Worm (Caenorhabditis elegans): ENCODE measurements around the gene aakg-4.

Gene aakg-4

DNA sequence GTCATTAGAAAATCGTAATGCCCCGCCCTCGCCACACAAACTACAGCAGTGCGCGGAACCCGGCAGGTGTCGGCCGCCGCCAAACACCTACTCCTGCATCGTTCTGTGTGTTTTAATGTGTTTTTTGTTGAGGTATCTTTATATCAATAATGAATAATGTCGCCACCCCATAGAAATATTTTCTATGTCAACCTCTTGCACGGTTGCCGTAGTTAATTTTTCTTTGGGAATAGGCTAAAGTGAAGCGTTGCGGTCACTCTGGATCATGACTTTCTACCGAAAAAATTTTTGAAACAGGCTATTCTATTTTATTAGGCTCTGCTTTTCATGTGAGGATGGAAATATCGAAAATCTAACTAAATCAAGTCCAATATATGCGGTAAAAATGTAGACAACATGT, 9.7 kb upstream of the aakg-4 start:
- TF ChIP-seq unc-39 (tag; optimal IDR thresholded peaks at IDR 0.05) (no peak), nfya-1 (tag; optimal IDR thresholded peaks at IDR 0.05; ENCODE audit: insufficient read depth) (peak; percentile 26), ztf-11 (tag; optimal IDR thresholded peaks at IDR 0.05) (no peak), sea-2 (GFP tag; optimal IDR thresholded peaks at IDR 0.05) (no peak), egl-5 (tag; optimal IDR thresholded peaks at IDR 0.05) (no peak), elt-1 (tag; optimal IDR thresholded peaks at IDR 0.05) (no peak), R02D3.7 (tag; optimal IDR thresholded peaks at IDR 0.05) (no peak), pha-4 (tag; optimal IDR thresholded peaks at IDR 0.05) (peak; percentile 17), nhr-67 (tag; optimal IDR thresholded peaks at IDR 0.05) (no peak), lin-15B (tag; optimal IDR thresholded peaks at IDR 0.05) (no peak), daf-12 (tag; optimal IDR thresholded peaks at IDR 0.05) (no peak), hmg-11 (tag; optimal IDR thresholded peaks at IDR 0.05) (peak; percentile 9), lin-39 (tag; optimal IDR thresholded peaks at IDR 0.05) (no peak), fkh-2 (tag; optimal IDR thresholded peaks at IDR 0.05) (no peak), nhr-25 (tag; optimal IDR thresholded peaks at IDR 0.05) (peak; percentile 6), ZK546.5 (tag; optimal IDR thresholded peaks at IDR 0.05) (no peak), nhr-43 (tag; optimal IDR thresholded peaks at IDR 0.05; ENCODE audit: poor library complexity, severe bottlenecking) (no peak), nhr-11 (tag; optimal IDR thresholded peaks at IDR 0.05) (no peak), ceh-9 (tag; optimal IDR thresholded peaks at IDR 0.05) (no peak), pqm-1 (tag; optimal IDR thresholded peaks at IDR 0.05) (peak; percentile 30), elt-2 (tag; optimal IDR thresholded peaks at IDR 0.05) (peak; percentile 14), ztf-4 (tag; optimal IDR thresholded peaks at IDR 0.05) (no peak), mml-1 (tag; optimal IDR thresholded peaks at IDR 0.05) (no peak), ceh-16 (tag; optimal IDR thresholded peaks at IDR 0.05) (no peak), lsy-12 (tag; optimal IDR thresholded peaks at IDR 0.05) (peak; percentile 7), tbx-2 (tag; optimal IDR thresholded peaks at IDR 0.05) (no peak), jun-1 (tag; optimal IDR thresholded peaks at IDR 0.05) (no peak), nhr-23 (tag; optimal IDR thresholded peaks at IDR 0.05) (peak; percentile 13), zag-1 (tag; optimal IDR thresholded peaks at IDR 0.05) (no peak), ama-1 (optimal IDR thresholded peaks at IDR 0.05) (peak; percentile 90), ceh-28 (tag; optimal IDR thresholded peaks at IDR 0.05) (no peak), skn-1 (tag; optimal IDR thresholded peaks at IDR 0.05) (no peak), snpc-4 (tag; optimal IDR thresholded peaks at IDR 0.05) (peak; percentile 98), nhr-12 (tag; optimal IDR thresholded peaks at IDR 0.05) (no peak), nhr-77 (tag; optimal IDR thresholded peaks at IDR 0.05) (no peak), mdl-1 (tag; optimal IDR thresholded peaks at IDR 0.05) (no peak), fkh-10 (GFP tag; optimal IDR thresholded peaks at IDR 0.05) (no peak), elt-3 (tag; optimal IDR thresholded peaks at IDR 0.05) (peak in 2 of 3 experiments; percentile 28 to 52), aly-2 (tag; optimal IDR thresholded peaks at IDR 0.05) (no peak), egl-27 (tag; optimal IDR thresholded peaks at IDR 0.05) (no peak), eor-1 (tag; optimal IDR thresholded peaks at IDR 0.05) (no peak), nhr-237 (tag; optimal IDR thresholded peaks at IDR 0.05) (no peak), unc-62 (GFP tag; optimal IDR thresholded peaks at IDR 0.05) (no peak), fos-1 (tag; optimal IDR thresholded peaks at IDR 0.05) (no peak), nhr-28 (tag; optimal IDR thresholded peaks at IDR 0.05) (no peak), nhr-76 (tag; optimal IDR thresholded peaks at IDR 0.05) (no peak), ceh-82 (tag; optimal IDR thresholded peaks at IDR 0.05) (no peak)

DNA sequence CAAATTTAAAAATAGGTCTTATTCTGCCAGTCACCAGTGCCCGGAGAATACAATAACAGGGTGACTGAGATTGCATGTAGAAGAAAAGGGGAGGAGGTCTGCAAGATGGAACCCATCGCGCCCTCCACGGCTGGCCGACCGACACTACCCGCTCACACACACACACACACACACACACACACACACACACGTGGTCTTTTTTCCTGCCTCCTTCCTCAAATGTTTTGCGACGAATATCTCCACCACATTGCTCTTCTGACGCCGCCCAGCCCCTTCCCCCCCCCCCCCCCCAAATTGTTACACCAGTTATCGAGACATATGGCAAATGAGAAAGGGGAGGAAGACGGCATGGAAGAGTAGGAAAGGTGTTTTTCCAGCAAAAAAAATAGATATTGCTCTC, 2.6 kb upstream of the aakg-4 start:
- TF ChIP-seq snpc-4 (tag; optimal IDR thresholded peaks at IDR 0.05) = no peak
- no peak for TF ChIP-seq tbx-2 (tag; optimal IDR thresholded peaks at IDR 0.05)
- no peak for TF ChIP-seq elt-2 (tag; optimal IDR thresholded peaks at IDR 0.05)
- no peak for TF ChIP-seq nhr-23 (tag; optimal IDR thresholded peaks at IDR 0.05)
- no peak for TF ChIP-seq nhr-237 (tag; optimal IDR thresholded peaks at IDR 0.05)
- peak; percentile 71 for TF ChIP-seq lin-39 (tag; optimal IDR thresholded peaks at IDR 0.05)
- peak; percentile 29 for TF ChIP-seq nfya-1 (tag; optimal IDR thresholded peaks at IDR 0.05; ENCODE audit: insufficient read depth)
- no peak for TF ChIP-seq lin-15B (tag; optimal IDR thresholded peaks at IDR 0.05)
- TF ChIP-seq egl-27 (tag; optimal IDR thresholded peaks at IDR 0.05) = no peak
